Fruit fly (Drosophila melanogaster) whole organism, pupa: ENCODE results near the gene Vps13D.

Source experiments
- CG10348 ChIP-seq: fragments of 200-800 bp; sonication (Bioruptor generic); IDR thresholded peaks from 2 replicates; pipeline ENCODE4 v1.3.6; 2022; ENCODE audit warnings: missing biosample characterization, missing genetic modification characterization
- CG12605 ChIP-seq: fragments of 200-800 bp; sonication (Bioruptor generic); IDR thresholded peaks from 2 replicates; pipeline ENCODE4 v1.3.6; 2022; ENCODE audit warnings: missing biosample characterization, missing genetic modification characterization
- CG13204 ChIP-seq: fragments of 200-800 bp; sonication (Bioruptor generic); optimal IDR thresholded peaks from 2 replicates; lab custom pipeline; 2018; ENCODE audit warnings: missing biosample characterization, mild to moderate bottlenecking, missing genetic modification characterization, moderate library complexity
- CG14655 ChIP-seq: fragments of 200-800 bp; sonication (Bioruptor generic); optimal IDR thresholded peaks from 3 replicates; lab custom pipeline; 2017; ENCODE audit warnings: mild to moderate bottlenecking, missing biosample characterization, missing genetic modification reagents, missing genetic modification characterization
- CG15710 ChIP-seq: fragments of 200-800 bp; sonication (Bioruptor generic); optimal IDR thresholded peaks from 2 replicates; lab custom pipeline; 2018; ENCODE audit warnings: missing biosample characterization, mild to moderate bottlenecking, missing genetic modification characterization, moderate library complexity
- CG17806 ChIP-seq: fragments of 200-800 bp; sonication (Bioruptor generic); optimal IDR thresholded peaks from 2 replicates; lab custom pipeline; 2018; ENCODE audit warnings: missing biosample characterization, mild to moderate bottlenecking, missing genetic modification characterization, moderate library complexity
- CG32121 ChIP-seq: fragments of 200-800 bp; sonication (Bioruptor generic); IDR thresholded peaks from 2 replicates; pipeline ENCODE4 v1.3.6; 2022; ENCODE audit warnings: missing biosample characterization, missing genetic modification characterization
- CG34367 ChIP-seq: fragments of 200-800 bp; sonication (Bioruptor generic); optimal IDR thresholded peaks from 2 replicates; lab custom pipeline; 2018; ENCODE audit warnings: missing biosample characterization, mild to moderate bottlenecking, missing genetic modification characterization
- CG4496 ChIP-seq: fragments of 200-800 bp; sonication (Bioruptor generic); IDR thresholded peaks from 3 replicates; pipeline ENCODE4 v1.3.6; 2022; ENCODE audit warnings: missing biosample characterization, missing genetic modification characterization
- CG8159 ChIP-seq: fragments of 200-800 bp; sonication (Bioruptor generic); optimal IDR thresholded peaks from 3 replicates; lab custom pipeline; 2018; ENCODE audit warnings: missing biosample characterization, mild to moderate bottlenecking, missing genetic modification characterization, moderate library complexity
- CG8301 ChIP-seq: fragments of 200-800 bp; sonication (Bioruptor generic); optimal IDR thresholded peaks from 2 replicates; lab custom pipeline; 2018; ENCODE audit warnings: missing biosample characterization, mild to moderate bottlenecking, missing genetic modification characterization
- CG9948 ChIP-seq: fragments of 200-800 bp; sonication (Bioruptor generic); optimal IDR thresholded peaks from 2 replicates; lab custom pipeline; 2018; ENCODE audit warnings: missing biosample characterization, mild to moderate bottlenecking, missing genetic modification characterization, moderate library complexity
- D1 ChIP-seq: fragments of 200-800 bp; sonication (Bioruptor generic); optimal IDR thresholded peaks from 2 replicates; lab custom pipeline; 2018; ENCODE audit warnings: missing biosample characterization, mild to moderate bottlenecking, missing genetic modification characterization, moderate library complexity
- EcR ChIP-seq: fragments of 200-800 bp; sonication (Bioruptor generic); optimal IDR thresholded peaks from 3 replicates; lab custom pipeline; 2019; ENCODE audit warnings: missing biosample characterization, missing genetic modification characterization, mild to moderate bottlenecking, moderate library complexity, missing genetic modification reagents
- Ets98B ChIP-seq: fragments of 200-800 bp; sonication (Bioruptor generic); IDR thresholded peaks from 2 replicates; pipeline ENCODE4 v1.3.6; 2022; ENCODE audit warnings: missing biosample characterization, missing genetic modification characterization
- Pif1A ChIP-seq: fragments of 200-800 bp; sonication (Bioruptor generic); optimal IDR thresholded peaks from 3 replicates; lab custom pipeline; 2016; ENCODE audit warnings: missing biosample characterization, missing genetic modification characterization
- Pif1B ChIP-seq: fragments of 200-800 bp; sonication (Bioruptor generic); optimal IDR thresholded peaks from 3 replicates; lab custom pipeline; 2016; ENCODE audit warnings: missing biosample characterization, missing genetic modification characterization
- Snoo ChIP-seq: fragments of 200-800 bp; sonication (Bioruptor generic); optimal IDR thresholded peaks from 3 replicates; lab custom pipeline; 2017; ENCODE audit warnings: missing biosample characterization, mild to moderate bottlenecking, missing genetic modification characterization, inconsistent platforms
- fd96Ca ChIP-seq: fragments of 200-800 bp; sonication (Bioruptor generic); IDR thresholded peaks from 3 replicates; pipeline ENCODE4 v1.3.6; 2022; ENCODE audit warnings: missing biosample characterization, missing genetic modification characterization
- gl ChIP-seq: fragments of 200-800 bp; sonication (Bioruptor generic); optimal IDR thresholded peaks from 2 replicates; lab custom pipeline; 2018; ENCODE audit warnings: missing biosample characterization, mild to moderate bottlenecking, missing genetic modification characterization
- rn ChIP-seq: fragments of 200-800 bp; sonication (Bioruptor generic); IDR thresholded peaks from 2 replicates; pipeline ENCODE4 v1.3.6; 2022; ENCODE audit warnings: missing biosample characterization, missing genetic modification characterization

Gene Vps13D

DNA sequence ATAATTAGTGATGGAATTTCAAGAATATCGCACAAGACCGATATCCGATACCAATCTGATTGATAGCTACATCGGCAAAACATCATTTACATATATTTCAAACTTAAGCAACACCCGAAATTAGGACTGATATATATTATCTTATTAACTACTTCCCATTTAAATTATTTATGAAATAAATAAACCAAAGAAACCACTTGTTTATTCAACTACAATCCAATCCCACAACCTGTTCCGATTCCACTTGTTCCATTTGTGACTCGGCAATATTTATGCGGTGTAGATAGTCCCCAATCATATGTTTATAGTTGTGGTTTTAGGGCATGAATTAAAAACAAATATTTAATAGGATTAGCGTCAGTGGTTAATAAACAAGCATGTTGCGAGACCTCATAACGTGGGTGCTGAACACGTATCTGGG is at the start of gene Vps13D, which contains the start of gene CG10973:
TSS of gene Vps13D (plus strand) at position 281 of the 421 bp plus-strand sequence.
TSS of gene CG10973 (minus strand) at position 6 of the 421 bp plus-strand sequence.
- TF ChIP-seq fd96Ca (GFP tag; lab: Robert Waterston, UW) (peak; percentile 35; the same call in 1 of the 3 replicates), Ets98B (no peak)

DNA sequence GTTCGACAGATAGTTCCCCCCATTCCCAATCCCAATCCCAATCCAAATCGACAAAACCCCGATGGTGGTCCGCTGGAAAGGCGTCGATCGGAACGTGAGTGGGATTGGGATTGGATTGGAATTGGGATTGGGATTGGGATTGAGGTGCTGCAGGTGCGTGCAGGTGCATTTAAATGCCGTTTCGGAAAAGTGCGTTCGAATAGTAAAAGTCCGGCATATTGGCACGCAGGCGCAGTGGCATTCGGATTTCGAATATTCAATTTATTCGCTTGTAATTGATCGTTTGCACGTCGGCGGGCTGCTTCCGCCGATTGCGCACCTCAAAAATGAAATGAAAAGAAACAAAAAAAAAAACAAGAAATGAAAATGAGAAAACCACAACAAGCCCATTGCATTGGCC is 49.5 kb upstream of the Vps13D start:
- TF ChIP-seq CG32121 (GFP tag; lab: Robert Waterston, UW) (no peak), CG34367 (tag; lab: Kevin White, UChicago) (no peak), D1 (tag; lab: Kevin White, UChicago) (no peak), EcR (GFP tag; lab: Kevin White, UChicago) (no peak), CG9948 (no peak), CG8159 (tag; lab: Kevin White, UChicago) (no peak), rn (GFP tag; lab: Robert Waterston, UW) (no peak), CG4496 (GFP tag; lab: Robert Waterston, UW) (no peak), Pif1A (GFP tag; lab: Kevin White, UChicago) (no peak), CG13204 (GFP tag; lab: Kevin White, UChicago) (no peak), Ets98B (no peak), CG8301 (tag; lab: Kevin White, UChicago) (no peak), CG10348 (GFP tag; lab: Robert Waterston, UW) (no peak)

DNA sequence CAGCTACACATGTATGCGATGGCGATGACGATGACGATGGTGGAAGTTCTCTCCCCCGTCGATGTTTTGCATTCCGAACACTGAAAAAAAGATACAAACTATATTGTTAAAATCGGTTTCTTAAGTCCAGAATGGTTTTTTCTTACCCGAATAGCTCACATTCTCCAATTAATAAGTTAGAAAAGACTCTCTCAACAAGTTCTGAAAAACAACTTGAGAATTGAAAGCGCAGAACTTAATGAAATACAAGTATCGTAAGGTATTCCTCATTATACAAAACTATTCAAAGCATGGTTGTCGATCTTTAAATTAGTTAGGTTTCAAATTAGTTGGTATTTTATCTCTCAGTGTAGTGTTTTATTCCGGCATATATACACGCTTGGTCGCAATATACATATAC is 48.4 kb upstream of the Vps13D start:
- no peak for TF ChIP-seq EcR (GFP tag; lab: Kevin White, UChicago)
- peak; percentile 41 for TF ChIP-seq CG8301 (tag; lab: Kevin White, UChicago)
- TF ChIP-seq CG12605, result no peak
- TF ChIP-seq CG15710 (tag; lab: Kevin White, UChicago), result peak; percentile 41
- TF ChIP-seq Pif1A (GFP tag; lab: Kevin White, UChicago), result peak; percentile 43
- TF ChIP-seq CG14655 (GFP tag; lab: Kevin White, UChicago), result peak; percentile 46
- no peak for TF ChIP-seq Snoo (tag; lab: Kevin White, UChicago)
- TF ChIP-seq CG9948, result peak; percentile 59
- peak; percentile 74 for TF ChIP-seq CG8159 (tag; lab: Kevin White, UChicago)
- TF ChIP-seq rn (GFP tag; lab: Robert Waterston, UW), result no peak
- TF ChIP-seq CG13204 (GFP tag; lab: Kevin White, UChicago), result no peak
- TF ChIP-seq CG34367 (tag; lab: Kevin White, UChicago), result peak; percentile 6
- TF ChIP-seq CG17806, result peak; percentile 67
- no peak for TF ChIP-seq Ets98B

DNA sequence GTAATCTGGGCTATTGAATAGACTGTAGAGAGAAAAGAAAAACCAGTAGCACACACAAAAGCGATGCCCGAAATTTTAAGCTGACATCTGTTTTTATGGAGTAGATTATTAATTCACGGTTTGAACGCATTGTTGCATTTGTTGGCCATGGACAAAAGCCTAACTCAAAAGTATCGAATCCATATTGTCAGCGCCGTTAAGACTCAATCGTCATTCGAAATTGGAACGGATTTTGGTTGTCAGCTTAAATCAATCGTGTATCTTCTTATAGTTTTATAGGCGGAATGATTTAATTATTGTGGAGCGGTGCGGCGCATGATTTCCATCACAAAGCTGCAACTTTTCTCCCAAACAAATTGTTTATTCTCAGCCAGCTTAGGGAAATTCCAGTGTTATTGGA is 43.4 kb upstream of the Vps13D start:
- no peak for TF ChIP-seq CG4496 (GFP tag; lab: Robert Waterston, UW)
- no peak for TF ChIP-seq CG10348 (GFP tag; lab: Robert Waterston, UW)
- TF ChIP-seq CG17806, result no peak
- TF ChIP-seq EcR (GFP tag; lab: Kevin White, UChicago), result no peak
- no peak for TF ChIP-seq gl (tag; lab: Kevin White, UChicago)
- TF ChIP-seq Ets98B, result no peak
- no peak for TF ChIP-seq fd96Ca (GFP tag; lab: Robert Waterston, UW)
- TF ChIP-seq CG8301 (tag; lab: Kevin White, UChicago), result no peak
- TF ChIP-seq CG13204 (GFP tag; lab: Kevin White, UChicago), result no peak
- TF ChIP-seq CG32121 (GFP tag; lab: Robert Waterston, UW), result no peak
- no peak for TF ChIP-seq rn (GFP tag; lab: Robert Waterston, UW)
- TF ChIP-seq CG34367 (tag; lab: Kevin White, UChicago), result no peak
- TF ChIP-seq CG15710 (tag; lab: Kevin White, UChicago), result no peak
- TF ChIP-seq Pif1B (GFP tag; lab: Kevin White, UChicago), result no peak
- TF ChIP-seq Snoo (tag; lab: Kevin White, UChicago), result no peak
- TF ChIP-seq Pif1A (GFP tag; lab: Kevin White, UChicago), result no peak
- no peak for TF ChIP-seq CG12605
- TF ChIP-seq CG8159 (tag; lab: Kevin White, UChicago), result no peak
- TF ChIP-seq CG14655 (GFP tag; lab: Kevin White, UChicago), result no peak

DNA sequence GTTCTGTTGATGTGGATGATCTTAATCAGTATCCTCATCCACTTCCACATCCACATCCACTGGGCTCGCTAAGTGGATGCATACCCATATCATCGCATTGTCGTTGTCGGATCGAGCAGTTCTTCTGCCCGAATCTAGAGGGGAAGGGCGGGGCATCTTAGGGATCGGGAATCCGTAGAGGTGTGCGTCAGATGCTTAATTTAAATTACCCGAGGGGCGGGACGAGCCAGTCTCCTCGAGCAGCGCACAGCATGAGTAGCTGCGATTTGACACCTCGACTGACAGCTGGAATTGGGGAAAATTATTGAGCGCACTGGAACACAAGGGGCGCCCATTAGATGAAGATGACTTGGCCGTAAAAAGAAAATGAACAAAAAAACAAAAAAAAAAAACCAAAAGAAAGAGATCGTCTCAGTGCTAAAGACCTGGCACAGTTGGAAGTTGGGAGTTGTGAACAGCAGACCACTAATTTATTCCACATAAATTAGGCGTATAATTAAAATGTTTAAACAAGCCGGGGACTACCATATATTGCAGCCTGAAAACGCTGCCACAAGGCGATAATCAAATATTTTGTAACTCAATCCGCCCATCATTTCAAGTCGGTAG is 40.2 kb upstream of the Vps13D start:
- TF ChIP-seq gl (tag; lab: Kevin White, UChicago) (no peak), CG14655 (GFP tag; lab: Kevin White, UChicago) (no peak), fd96Ca (GFP tag; lab: Robert Waterston, UW) (no peak), CG4496 (GFP tag; lab: Robert Waterston, UW) (no peak), CG34367 (tag; lab: Kevin White, UChicago) (no peak), CG32121 (GFP tag; lab: Robert Waterston, UW) (no peak), CG8301 (tag; lab: Kevin White, UChicago) (no peak), Pif1A (GFP tag; lab: Kevin White, UChicago) (no peak), D1 (tag; lab: Kevin White, UChicago) (no peak), CG9948 (no peak), CG17806 (no peak), CG8159 (tag; lab: Kevin White, UChicago) (no peak), Ets98B (no peak), rn (GFP tag; lab: Robert Waterston, UW) (no peak), Snoo (tag; lab: Kevin White, UChicago) (no peak), CG10348 (GFP tag; lab: Robert Waterston, UW) (no peak), CG13204 (GFP tag; lab: Kevin White, UChicago) (no peak), Pif1B (GFP tag; lab: Kevin White, UChicago) (no peak)

DNA sequence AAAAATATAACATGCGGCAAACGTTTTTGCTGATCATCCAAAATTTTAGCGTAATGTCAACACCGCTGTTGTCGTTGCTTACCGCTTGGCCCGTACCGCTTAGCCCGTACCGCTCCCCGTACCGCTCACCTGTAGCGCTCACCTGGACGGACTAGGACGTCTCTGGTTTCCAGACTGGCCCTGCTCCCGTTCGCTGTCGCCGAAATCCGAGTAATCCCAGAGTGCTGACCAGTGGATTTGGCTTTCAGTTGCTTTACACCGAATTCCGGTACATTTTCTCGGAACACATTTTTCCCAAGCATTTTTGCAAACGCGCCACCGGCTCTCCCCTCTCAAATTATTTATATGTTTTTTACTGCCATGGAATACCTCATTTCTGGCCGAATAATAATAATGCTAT is 38.2 kb upstream of the Vps13D start:
- TF ChIP-seq Ets98B, result no peak
- no peak for TF ChIP-seq CG8159 (tag; lab: Kevin White, UChicago)
- TF ChIP-seq CG32121 (GFP tag; lab: Robert Waterston, UW), result no peak
- TF ChIP-seq CG4496 (GFP tag; lab: Robert Waterston, UW), result no peak
- no peak for TF ChIP-seq gl (tag; lab: Kevin White, UChicago)
- TF ChIP-seq CG14655 (GFP tag; lab: Kevin White, UChicago), result no peak
- no peak for TF ChIP-seq fd96Ca (GFP tag; lab: Robert Waterston, UW)
- TF ChIP-seq Snoo (tag; lab: Kevin White, UChicago), result no peak
- no peak for TF ChIP-seq Pif1B (GFP tag; lab: Kevin White, UChicago)
